Fruit fly (Drosophila melanogaster) Kc167 (cell line): ENCODE data around the gene CG10137.

ENCODE experiments used
- Myc ChIP-seq: fragments of >200 bp; optimal IDR thresholded peaks from 2 replicates; lab custom pipeline; 2017; ENCODE audit warnings: missing external identifiers
- h ChIP-seq: fragments of >200 bp; optimal IDR thresholded peaks from 3 replicates; lab custom pipeline; 2018; ENCODE audit warnings: missing external identifiers
- insv ChIP-seq: fragments of >200 bp; optimal IDR thresholded peaks from 3 replicates; lab custom pipeline; 2018; ENCODE audit warnings: missing external identifiers
- psq ChIP-seq: fragments of >200 bp; optimal IDR thresholded peaks from 2 replicates; lab custom pipeline; 2017; ENCODE audit warnings: missing external identifiers
- ttk ChIP-seq: sonication (Bioruptor generic); optimal IDR thresholded peaks from 2 replicates; lab custom pipeline; 2017; ENCODE audit warnings: missing external identifiers

DNA sequence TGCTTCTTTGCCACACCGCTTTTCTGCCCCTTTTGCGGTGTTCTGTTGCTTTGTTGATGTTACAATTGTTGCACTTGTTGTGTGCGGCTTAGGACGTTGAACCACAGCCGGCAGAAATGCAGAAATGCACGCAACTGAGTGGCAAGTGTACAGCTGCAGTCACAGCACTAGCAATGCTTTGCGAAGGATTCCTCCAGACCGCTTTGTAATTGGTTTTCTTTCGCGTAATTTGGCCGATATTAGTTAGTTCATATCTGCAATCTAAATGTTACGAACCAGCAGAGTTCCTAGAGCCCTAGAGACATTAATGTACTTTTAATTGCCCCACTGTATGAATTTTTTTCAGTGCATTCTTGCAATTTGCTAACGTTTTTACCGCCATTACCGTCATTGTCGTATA is 47.9 kb downstream of the CG10137 start:
- TF ChIP-seq ttk (lab: Kevin White, UChicago) (no peak), Myc (lab: Kevin White, UChicago) (no peak), psq (lab: Kevin White, UChicago) (no peak), h (lab: Kevin White, UChicago) (no peak), insv (lab: Kevin White, UChicago) (no peak)
